Worm (Caenorhabditis elegans) whole organism, L3 larva: ENCODE measurements around the gene C46G7.1.
"Not testable (repeated sequence)": the region's sequence is repeated elsewhere in the genome, so short reads cannot be mapped to it uniquely, and the experiment has no call there.

Experiments
- aly-2 ChIP-seq: fragments of 150-350 bp; optimal IDR thresholded peaks from 2 replicates; lab custom pipeline; 2014; ENCODE audit warnings: missing biosample characterization, missing genetic modification characterization
- ama-1 ChIP-seq: fragments of 150-350 bp; optimal IDR thresholded peaks from 2 replicates; lab custom pipeline; 2018
- ceh-16 ChIP-seq: sonication (generic microtip); optimal IDR thresholded peaks from 2 replicates; lab custom pipeline; 2017; ENCODE audit warnings: missing biosample characterization, missing genetic modification characterization
- ceh-28 ChIP-seq: fragments of 150-350 bp; optimal IDR thresholded peaks from 2 replicates; lab custom pipeline; 2014; ENCODE audit warnings: missing biosample characterization, missing genetic modification reagents, missing genetic modification characterization
- ceh-82 ChIP-seq: fragments of 150-350 bp; optimal IDR thresholded peaks from 2 replicates; lab custom pipeline; 2014; ENCODE audit warnings: missing biosample characterization, missing genetic modification characterization
- ceh-9 ChIP-seq: sonication (generic microtip); optimal IDR thresholded peaks from 2 replicates; lab custom pipeline; 2018; ENCODE audit warnings: missing biosample characterization, missing genetic modification characterization
- daf-12 ChIP-seq: fragments of 150-350 bp; optimal IDR thresholded peaks from 2 replicates; lab custom pipeline; 2014; ENCODE audit warnings: missing biosample characterization, missing genetic modification reagents, missing genetic modification characterization
- elt-1 ChIP-seq: fragments of 150-350 bp; optimal IDR thresholded peaks from 2 replicates; lab custom pipeline; 2014; ENCODE audit warnings: missing biosample characterization, missing genetic modification characterization
- elt-2 ChIP-seq: sonication (generic microtip); optimal IDR thresholded peaks from 2 replicates; lab custom pipeline; 2016; ENCODE audit warnings: missing genetic modification reagents, mild to moderate bottlenecking, missing genetic modification characterization, missing compliant biosample characterization
- elt-3 ChIP-seq, 3 experiments: fragments of 150-350 bp in 1 of 3; sonication (generic microtip) in 2 of 3; optimal IDR thresholded peaks; 2 replicates in 2 of 3; 4 replicates in 1 of 3; lab custom pipeline; 2014 to 2017; ENCODE audit warnings: missing biosample characterization in 3 of 3, missing genetic modification characterization in 3 of 3
- eor-1 ChIP-seq, 2 experiments: fragments of 150-350 bp; optimal IDR thresholded peaks; 2 replicates each; lab custom pipeline; 2014 to 2018; ENCODE audit warnings: missing biosample characterization in 2 of 2, missing genetic modification characterization in 2 of 2
- fkh-10 ChIP-seq: sonication (generic microtip); optimal IDR thresholded peaks from 2 replicates; lab custom pipeline; 2017; ENCODE audit warnings: missing biosample characterization, missing genetic modification reagents, missing genetic modification characterization
- fkh-2 ChIP-seq: fragments of 150-350 bp; optimal IDR thresholded peaks from 2 replicates; lab custom pipeline; 2014; ENCODE audit warnings: missing biosample characterization, missing genetic modification reagents, missing genetic modification characterization
- fos-1 ChIP-seq: fragments of 150-350 bp; optimal IDR thresholded peaks from 2 replicates; lab custom pipeline; 2014; ENCODE audit warnings: missing biosample characterization, missing genetic modification characterization
- jun-1 ChIP-seq: fragments of 150-350 bp; optimal IDR thresholded peaks from 2 replicates; lab custom pipeline; 2014; ENCODE audit warnings: missing biosample characterization, missing genetic modification reagents, missing genetic modification characterization
- lin-15B ChIP-seq: fragments of 150-350 bp; optimal IDR thresholded peaks from 2 replicates; lab custom pipeline; 2014; ENCODE audit warnings: missing biosample characterization, missing genetic modification characterization
- lsy-12 ChIP-seq: sonication (generic microtip); optimal IDR thresholded peaks from 2 replicates; lab custom pipeline; 2016; ENCODE audit warnings: mild to moderate bottlenecking, missing genetic modification characterization, missing compliant biosample characterization
- mdl-1 ChIP-seq: fragments of 150-350 bp; optimal IDR thresholded peaks from 2 replicates; lab custom pipeline; 2014; ENCODE audit warnings: missing biosample characterization, missing genetic modification characterization
- mml-1 ChIP-seq: fragments of 150-350 bp; sonication (generic microtip); optimal IDR thresholded peaks from 3 replicates; lab custom pipeline; 2014; ENCODE audit warnings: missing biosample characterization, missing genetic modification characterization
- nfya-1 ChIP-seq: sonication (generic microtip); optimal IDR thresholded peaks from 2 replicates; lab custom pipeline; 2017; ENCODE audit warnings: missing genetic modification characterization, mild to moderate bottlenecking, missing compliant biosample characterization, antibody characterized with exemption, moderate library complexity; ENCODE audit not compliant: insufficient read depth
- nhr-11 ChIP-seq: fragments of 150-350 bp; optimal IDR thresholded peaks from 2 replicates; lab custom pipeline; 2014; ENCODE audit warnings: missing biosample characterization, missing genetic modification characterization
- nhr-23 ChIP-seq: fragments of 150-350 bp; optimal IDR thresholded peaks from 2 replicates; lab custom pipeline; 2014; ENCODE audit warnings: missing biosample characterization, missing genetic modification reagents, missing genetic modification characterization
- nhr-237 ChIP-seq: fragments of 150-350 bp; optimal IDR thresholded peaks from 2 replicates; lab custom pipeline; 2014; ENCODE audit warnings: missing biosample characterization, missing genetic modification characterization
- nhr-25 ChIP-seq: sonication (generic microtip); optimal IDR thresholded peaks from 2 replicates; lab custom pipeline; 2017; ENCODE audit warnings: missing biosample characterization, missing genetic modification characterization
- nhr-67 ChIP-seq: fragments of 150-350 bp; optimal IDR thresholded peaks from 2 replicates; lab custom pipeline; 2014; ENCODE audit warnings: missing biosample characterization, missing genetic modification characterization
- nhr-76 ChIP-seq: fragments of 150-350 bp; sonication (generic microtip); optimal IDR thresholded peaks from 5 replicates; lab custom pipeline; 2014; ENCODE audit warnings: missing biosample characterization, missing genetic modification characterization
- pqm-1 ChIP-seq: fragments of 150-350 bp; optimal IDR thresholded peaks from 2 replicates; lab custom pipeline; 2017; ENCODE audit warnings: missing biosample characterization, missing genetic modification characterization, inconsistent platforms
- sea-2 ChIP-seq: fragments of 150-350 bp; sonication (generic microtip); optimal IDR thresholded peaks from 4 replicates; lab custom pipeline; 2014; ENCODE audit warnings: missing biosample characterization, missing genetic modification reagents, missing genetic modification characterization
- unc-39 ChIP-seq: sonication (generic microtip); optimal IDR thresholded peaks from 4 replicates; lab custom pipeline; 2017; ENCODE audit warnings: missing biosample characterization, missing genetic modification characterization
- zag-1 ChIP-seq: fragments of 150-350 bp; optimal IDR thresholded peaks from 2 replicates; lab custom pipeline; 2014; ENCODE audit warnings: missing biosample characterization, missing genetic modification characterization
- ztf-4 ChIP-seq: fragments of 150-350 bp; optimal IDR thresholded peaks from 2 replicates; lab custom pipeline; 2014; ENCODE audit warnings: missing biosample characterization, missing genetic modification characterization

C46G7.1 gene

DNA sequence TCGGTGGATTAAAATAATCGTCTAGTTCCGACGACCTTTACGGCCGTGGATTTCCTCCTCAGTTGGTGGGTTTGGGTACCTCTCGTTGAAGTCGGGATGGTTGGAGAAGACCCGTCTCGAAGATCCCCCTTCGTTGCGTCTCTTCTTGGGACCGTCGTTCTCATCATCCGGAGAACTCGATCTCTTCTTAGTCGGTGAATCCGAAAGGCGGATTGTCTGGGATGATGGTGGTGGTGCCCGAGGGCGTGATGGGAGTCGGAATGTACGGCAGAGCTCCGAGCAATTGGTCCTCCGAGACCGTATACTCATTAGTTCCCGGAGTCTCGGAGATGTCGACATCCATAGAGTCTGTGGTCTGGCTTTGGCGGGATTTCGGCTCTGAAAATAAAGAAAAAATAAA is 7.5 kb upstream of the C46G7.1 start:
- TF ChIP-seq fos-1 (tag; lab: Kevin White, UChicago) (no peak), mml-1 (no peak), mdl-1 (no peak), lsy-12 (no peak), nhr-76 (tag; lab: Kevin White, UChicago) (no peak), nhr-237 (tag; lab: Kevin White, UChicago) (no peak), nhr-67 (tag; lab: Kevin White, UChicago) (no peak), pqm-1 (tag; lab: Kevin White, UChicago) (no peak), fkh-10 (GFP tag; lab: Kevin White, UChicago) (no peak), nfya-1 (tag; lab: Kevin White, UChicago) (no peak), ztf-4 (tag; lab: Kevin White, UChicago) (no peak), ceh-16 (tag; lab: Kevin White, UChicago) (no peak), ceh-82 (tag; lab: Kevin White, UChicago) (no peak), zag-1 (no peak), sea-2 (GFP tag; lab: Kevin White, UChicago) (no peak)
- TF ChIP-seq, all 47 proteins: peak for 0

DNA sequence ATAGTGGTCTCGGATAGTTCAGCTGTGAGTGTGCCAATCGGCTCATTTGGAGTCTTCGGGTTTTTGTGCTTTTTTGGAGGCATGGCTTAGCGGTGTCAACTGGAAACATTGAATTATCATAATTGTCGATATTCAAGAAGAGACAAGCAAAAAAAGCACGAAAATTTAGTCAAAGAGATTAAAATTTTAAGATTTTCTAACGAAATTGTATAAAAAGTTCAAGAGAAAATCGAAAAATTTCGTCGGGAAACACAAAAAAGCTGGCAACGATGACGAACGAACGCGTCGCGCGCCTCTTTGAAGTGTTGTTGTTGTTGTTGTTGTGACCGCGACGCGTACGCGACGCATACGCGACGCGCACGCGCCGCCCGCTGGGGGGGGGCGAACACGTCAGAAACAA is 6.3 kb upstream of the C46G7.1 start, which contains the start of gene C46G7.5:
Gene C46G7.5, minus strand, starts transcription at position 101 of the 400 bp plus-strand sequence.
- no peak for TF ChIP-seq sea-2 (GFP tag; lab: Kevin White, UChicago)
- TF ChIP-seq fos-1 (tag; lab: Kevin White, UChicago), result no peak
- no peak for TF ChIP-seq ceh-16 (tag; lab: Kevin White, UChicago)
- TF ChIP-seq ceh-9, result no peak
- TF ChIP-seq zag-1, result no peak
- TF ChIP-seq ceh-28 (tag; lab: Kevin White, UChicago), result no peak
- no peak for TF ChIP-seq aly-2 (tag; lab: Kevin White, UChicago)
- TF ChIP-seq jun-1 (tag; lab: Kevin White, UChicago), result no peak
- no peak for TF ChIP-seq nfya-1 (tag; lab: Kevin White, UChicago)
- TF ChIP-seq nhr-76 (tag; lab: Kevin White, UChicago), result no peak
- no peak for TF ChIP-seq nhr-67 (tag; lab: Kevin White, UChicago)
- no peak for TF ChIP-seq elt-2
- no peak for TF ChIP-seq mml-1

DNA sequence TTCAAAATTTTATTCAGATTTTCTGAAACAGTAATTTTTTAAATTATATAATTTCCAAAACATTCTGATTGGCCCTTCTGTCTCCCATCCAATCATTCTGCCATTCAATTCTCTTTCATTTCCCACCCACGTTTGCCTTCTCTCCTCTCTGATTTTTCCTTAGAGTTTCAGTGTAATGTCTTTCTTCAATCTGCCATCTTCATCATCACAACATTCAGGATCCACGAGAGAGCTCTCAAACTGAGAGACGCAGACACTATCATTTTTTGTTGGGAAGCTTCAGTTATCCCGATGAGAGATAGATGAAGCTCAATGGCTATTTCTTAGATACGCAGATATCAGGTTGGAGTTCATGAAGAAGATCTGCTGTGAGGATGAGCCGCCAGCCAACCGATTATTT is 4.0 kb upstream of the C46G7.1 start:
- peak; percentile 69 for TF ChIP-seq nfya-1 (tag; lab: Kevin White, UChicago)
- no peak for TF ChIP-seq ztf-4 (tag; lab: Kevin White, UChicago)
- TF ChIP-seq, all 47 proteins: peak for 1

DNA sequence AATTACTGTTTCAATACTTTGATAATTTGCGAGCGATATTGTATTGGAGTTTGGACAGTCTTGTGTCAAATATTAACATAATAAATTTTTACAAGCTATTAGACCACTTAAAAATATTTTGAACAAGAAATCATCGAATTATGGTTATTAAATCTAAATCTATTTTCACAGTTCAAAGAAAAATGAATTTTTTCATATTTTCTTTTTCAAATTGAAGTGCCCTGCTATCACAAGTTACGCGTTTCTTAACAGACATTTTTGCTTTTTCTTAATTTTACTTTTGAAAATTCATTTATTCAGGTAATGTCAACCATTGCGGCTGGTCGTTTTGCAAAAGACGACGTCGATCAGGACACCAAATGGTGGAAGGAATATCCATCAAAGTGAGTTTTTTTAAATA is 2.9 kb upstream of the C46G7.1 start, which contains the start of gene C46G7.2:
Gene C46G7.2, plus strand, starts transcription at position 301 of the 400 bp plus-strand sequence.
- TF ChIP-seq nhr-11 (tag; lab: Kevin White, UChicago), result no peak
- TF ChIP-seq ama-1, result no peak
- no peak for TF ChIP-seq nhr-25 (tag; lab: Kevin White, UChicago)
- TF ChIP-seq ceh-16 (tag; lab: Kevin White, UChicago), result no peak
- no peak for TF ChIP-seq nhr-67 (tag; lab: Kevin White, UChicago)
- TF ChIP-seq nhr-23 (tag; lab: Kevin White, UChicago), result no peak
- no peak for TF ChIP-seq ceh-82 (tag; lab: Kevin White, UChicago)
- TF ChIP-seq elt-1 (tag; lab: Kevin White, UChicago), result no peak
- TF ChIP-seq elt-2, result no peak
- TF ChIP-seq lsy-12, result no peak
- TF ChIP-seq mml-1, result no peak
- no peak for TF ChIP-seq mdl-1
- TF ChIP-seq unc-39 (tag; lab: Kevin White, UChicago), result no peak
- TF ChIP-seq sea-2 (GFP tag; lab: Kevin White, UChicago), result no peak
- TF ChIP-seq elt-3 (tag; optimal IDR thresholded peaks at IDR 0.05; lab: Kevin White, UChicago), result no peak
- no peak for TF ChIP-seq lin-15B (tag; lab: Kevin White, UChicago)
- no peak for TF ChIP-seq eor-1 (tag; optimal IDR thresholded peaks at IDR 0.05; lab: Kevin White, UChicago)
- no peak for TF ChIP-seq daf-12

DNA sequence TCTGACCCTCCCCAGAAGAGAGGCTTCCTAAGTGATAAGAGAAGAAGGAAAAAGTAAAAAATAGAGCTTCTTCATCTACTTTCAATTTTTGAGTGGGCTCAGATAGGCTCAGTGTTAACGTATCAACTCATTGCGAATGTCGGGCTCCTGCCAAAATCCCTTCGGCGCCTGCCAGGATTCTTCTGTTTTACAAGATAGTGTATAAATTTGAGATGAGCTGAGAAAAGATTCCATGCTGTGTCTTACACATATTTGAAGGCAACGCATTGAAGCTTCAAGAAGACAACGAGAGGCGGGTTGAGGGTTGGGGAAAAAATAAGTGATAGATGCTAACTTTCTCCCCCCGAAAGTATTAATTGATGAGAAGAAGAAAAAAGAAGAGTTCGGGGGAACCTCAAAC is 14.6 kb downstream of the C46G7.1 start:
- TF ChIP-seq sea-2 (GFP tag; lab: Kevin White, UChicago), result no peak
- TF ChIP-seq unc-39 (tag; lab: Kevin White, UChicago), result no peak
- TF ChIP-seq fkh-2 (tag; lab: Kevin White, UChicago), result no peak
- TF ChIP-seq elt-1 (tag; lab: Kevin White, UChicago), result no peak
- no peak for TF ChIP-seq lin-15B (tag; lab: Kevin White, UChicago)

DNA sequence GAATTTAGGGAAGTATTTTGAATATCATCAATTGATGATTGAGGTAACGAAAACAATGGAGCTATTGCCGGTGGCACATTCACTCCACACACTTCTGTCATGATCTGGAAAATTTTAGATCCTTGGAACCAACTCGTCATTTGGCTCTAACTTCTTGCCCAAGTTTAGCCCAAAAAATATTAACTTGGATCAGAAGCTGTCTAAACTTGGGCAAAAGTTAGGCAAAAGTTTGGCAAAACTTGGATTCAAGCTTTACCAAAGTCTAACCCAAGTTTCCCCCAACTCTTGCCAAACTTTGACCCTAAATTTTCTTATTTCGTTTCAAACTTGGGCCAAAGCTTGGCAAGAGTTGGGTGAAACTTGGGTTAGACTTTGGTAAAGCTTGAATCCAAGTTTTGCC is 15.7 kb downstream of the C46G7.1 start, which contains the start of gene pqn-22:
Gene pqn-22, minus strand, starts transcription at position 101 of the 400 bp plus-strand sequence.
- TF ChIP-seq jun-1 (tag; lab: Kevin White, UChicago); daf-12; nhr-11 (tag; lab: Kevin White, UChicago): not testable (repeated sequence)
